Worm (Caenorhabditis elegans): ENCODE measurements around the gene ndua-7.

- TF ChIP-seq sdc-2 (tag; optimal IDR thresholded peaks at IDR 0.05) (no peak), ceh-24 (tag; optimal IDR thresholded peaks at IDR 0.05) (no peak), dve-1 (tag; optimal IDR thresholded peaks at IDR 0.05) (no peak), dmd-4 (tag; optimal IDR thresholded peaks at IDR 0.05; ENCODE audit: borderline replicate concordance) (no peak), che-1 (tag; optimal IDR thresholded peaks at IDR 0.05) (no peak), nhr-11 (tag; optimal IDR thresholded peaks at IDR 0.05) (no peak), elt-2 (tag; optimal IDR thresholded peaks at IDR 0.05) (no peak), nhr-232 (tag; optimal IDR thresholded peaks at IDR 0.05) (no peak), ceh-48 (tag; optimal IDR thresholded peaks at IDR 0.05) (no peak), ceh-14 (tag; optimal IDR thresholded peaks at IDR 0.05) (no peak)
Measured at ce11 chrII:13515813-13516212, 21.4 kb upstream of the ndua-7 start.
